Worm (Caenorhabditis elegans) whole organism, midembryonic: ENCODE data around the gene Y41C4A.22.

Experiments
- T22C8.4 ChIP-seq: fragments of 200-800 bp; sonication (Bioruptor generic); IDR thresholded peaks from 2 replicates; pipeline ENCODE4 v1.3.6; 2022; ENCODE audit warnings: missing genetic modification characterization, missing compliant biosample characterization
- flt-1 ChIP-seq: fragments of 200-800 bp; sonication (Bioruptor generic); IDR thresholded peaks from 2 replicates; pipeline ENCODE4 v1.3.6; 2022; ENCODE audit warnings: missing genetic modification characterization, missing compliant biosample characterization
- ref-1 ChIP-seq: fragments of 200-800 bp; sonication (Bioruptor generic); conservative IDR thresholded peaks from 2 replicates; pipeline ENCODE4 v1.3.6; 2022; ENCODE audit warnings: missing genetic modification reagents, missing genetic modification characterization, missing compliant biosample characterization

- no peak for TF ChIP-seq T22C8.4
- TF ChIP-seq ref-1 (GFP tag; lab: Robert Waterston, UW), result no peak
- no peak for TF ChIP-seq flt-1 (GFP tag; lab: Robert Waterston, UW)
Observed at ce11 chrIII:11689303-11689702, 5.8 kb upstream of the Y41C4A.22 start.
